Worm (Caenorhabditis elegans) whole organism, L4/young adult: Measurements from ENCODE around the gene trd-1.

Experiments used
- W03F9.2 ChIP-seq: fragments of 150-350 bp; optimal IDR thresholded peaks from 2 replicates; lab custom pipeline; 2014; ENCODE audit warnings: missing biosample characterization, missing genetic modification characterization
- him-1 ChIP-seq: sonication (generic microtip); optimal IDR thresholded peaks from 2 replicates; lab custom pipeline; 2016; ENCODE audit warnings: missing genotype, missing genetic modification reagents, missing genetic modification characterization, missing compliant biosample characterization

DNA sequence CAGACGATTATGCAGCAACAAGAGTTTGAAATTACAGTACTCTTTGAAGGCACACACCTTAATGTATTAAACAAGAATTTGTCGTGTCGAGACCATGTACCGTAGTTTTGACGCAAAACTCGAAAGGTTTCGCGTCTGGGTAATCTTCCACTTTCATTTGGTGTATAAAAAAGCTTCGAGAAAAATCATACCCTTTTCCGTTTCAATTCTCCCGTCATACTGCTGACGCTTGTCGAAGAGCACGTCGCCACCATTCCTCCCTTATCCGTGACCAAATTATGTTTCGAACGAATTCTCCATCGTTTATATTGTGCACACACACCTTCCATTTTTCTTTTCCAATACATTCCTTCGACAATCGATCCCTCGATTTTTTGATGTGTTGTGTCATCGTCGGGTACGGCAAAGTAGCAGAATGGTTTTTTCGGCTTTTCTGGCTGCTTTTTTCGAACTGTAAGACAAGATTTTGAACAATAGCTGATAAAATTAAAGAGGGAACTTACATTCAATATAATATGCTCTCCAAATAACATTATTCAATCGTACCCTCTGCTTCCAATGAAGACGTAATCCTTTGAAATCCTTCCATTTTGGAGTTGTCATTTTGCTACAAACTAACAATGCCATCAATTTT lies 12.1 kb upstream of the trd-1 start:
- no peak for TF ChIP-seq W03F9.2 (tag; lab: Kevin White, UChicago)
- TF ChIP-seq him-1 (tag; lab: Kevin White, UChicago) = no peak
